Fruit fly (Drosophila melanogaster) whole organism, prepupa: Measurements from ENCODE around the gene CG42556.

ENCODE experiments used
- Blimp-1 ChIP-seq: fragments of 200-800 bp; sonication (Bioruptor generic); optimal IDR thresholded peaks from 3 replicates; lab custom pipeline; 2017; ENCODE audit warnings: missing biosample characterization, missing genetic modification characterization, mild to moderate bottlenecking, moderate library complexity, missing genetic modification reagents
- CG10669 ChIP-seq: fragments of 200-800 bp; sonication (Bioruptor generic); optimal IDR thresholded peaks from 3 replicates; lab custom pipeline; 2018; ENCODE audit warnings: missing biosample characterization, mild to moderate bottlenecking, missing genetic modification characterization, moderate library complexity
- CG11762 ChIP-seq: fragments of 200-800 bp; sonication (Bioruptor generic); optimal IDR thresholded peaks from 3 replicates; lab custom pipeline; 2016; ENCODE audit warnings: missing biosample characterization, missing genetic modification characterization; ENCODE audit not compliant: insufficient read depth
- CG15336 ChIP-seq: fragments of 200-800 bp; sonication (Bioruptor generic); IDR thresholded peaks from 2 replicates; pipeline ENCODE4 v1.3.6; 2022; ENCODE audit warnings: missing biosample characterization, missing genetic modification characterization
- CG3032 ChIP-seq: fragments of 200-800 bp; optimal IDR thresholded peaks from 2 replicates; lab custom pipeline; 2019; ENCODE audit warnings: missing biosample characterization, mild to moderate bottlenecking, missing genetic modification characterization, moderate library complexity
- CG32006 ChIP-seq: fragments of 200-800 bp; sonication (Bioruptor generic); optimal IDR thresholded peaks from 3 replicates; lab custom pipeline; 2017; ENCODE audit warnings: missing biosample characterization, mild to moderate bottlenecking, missing genetic modification characterization
- CG34406 ChIP-seq: fragments of 200-800 bp; sonication (Bioruptor generic); optimal IDR thresholded peaks from 3 replicates; lab custom pipeline; 2016; ENCODE audit warnings: missing biosample characterization, missing genetic modification characterization
- CG4318 ChIP-seq: fragments of 200-800 bp; sonication (Bioruptor generic); optimal IDR thresholded peaks from 3 replicates; lab custom pipeline; 2017; ENCODE audit warnings: missing biosample characterization, mild to moderate bottlenecking, missing genetic modification characterization
- CG6276 ChIP-seq: fragments of 200-800 bp; sonication (Bioruptor generic); optimal IDR thresholded peaks from 2 replicates; lab custom pipeline; 2017; ENCODE audit warnings: missing biosample characterization, mild to moderate bottlenecking, missing genetic modification characterization
- CG6808 ChIP-seq: fragments of 200-800 bp; sonication (Bioruptor generic); optimal IDR thresholded peaks from 3 replicates; lab custom pipeline; 2017; ENCODE audit warnings: missing biosample characterization, missing genetic modification characterization, mild to moderate bottlenecking, moderate library complexity, missing genetic modification reagents
- CG7368 ChIP-seq: fragments of 200-800 bp; sonication (Bioruptor generic); optimal IDR thresholded peaks from 3 replicates; lab custom pipeline; 2016; ENCODE audit warnings: missing biosample characterization, missing genetic modification characterization
- CG8119 ChIP-seq: fragments of 200-800 bp; sonication (Bioruptor generic); IDR thresholded peaks from 3 replicates; pipeline ENCODE4 v1.3.6; 2022; ENCODE audit warnings: missing biosample characterization, missing genetic modification characterization
- CG8319 ChIP-seq: fragments of 200-800 bp; sonication (Bioruptor generic); optimal IDR thresholded peaks from 3 replicates; lab custom pipeline; 2016; ENCODE audit warnings: missing biosample characterization, missing genetic modification characterization
- CG9139 ChIP-seq: fragments of 200-800 bp; sonication (Bioruptor generic); optimal IDR thresholded peaks from 3 replicates; lab custom pipeline; 2017; ENCODE audit warnings: missing biosample characterization, mild to moderate bottlenecking, missing genetic modification characterization
- Eip75B ChIP-seq: fragments of 200-800 bp; sonication (Bioruptor generic); optimal IDR thresholded peaks from 3 replicates; lab custom pipeline; 2016; ENCODE audit warnings: missing biosample characterization, missing genetic modification characterization
- Eip78C ChIP-seq: fragments of 200-800 bp; sonication (Bioruptor generic); peaks from one replicate; lab custom pipeline; 2016; ENCODE audit warnings: missing biosample characterization, missing genetic modification characterization
- Ets96B ChIP-seq: fragments of 200-800 bp; optimal IDR thresholded peaks from 2 replicates; lab custom pipeline; 2019; ENCODE audit warnings: missing biosample characterization, mild to moderate bottlenecking, missing genetic modification characterization, moderate library complexity
- Gug ChIP-seq: fragments of 200-800 bp; sonication (Bioruptor generic); IDR thresholded peaks from 2 replicates; pipeline ENCODE4 v1.3.6; 2022; ENCODE audit warnings: missing biosample characterization, missing genetic modification characterization
- Hr39 ChIP-seq: fragments of 200-800 bp; sonication (Bioruptor generic); optimal IDR thresholded peaks from 2 replicates; lab custom pipeline; 2016; ENCODE audit warnings: missing biosample characterization, missing genetic modification characterization
- Lpt ChIP-seq: fragments of 200-800 bp; sonication (Bioruptor generic); optimal IDR thresholded peaks from 3 replicates; lab custom pipeline; 2016; ENCODE audit warnings: missing biosample characterization, missing genetic modification characterization
- Smox ChIP-seq: fragments of 200-800 bp; sonication (Bioruptor generic); optimal IDR thresholded peaks from 3 replicates; lab custom pipeline; 2016; ENCODE audit warnings: missing biosample characterization, missing genetic modification characterization
- Sox15 ChIP-seq: fragments of 200-800 bp; sonication (Bioruptor generic); optimal IDR thresholded peaks from 3 replicates; lab custom pipeline; 2016; ENCODE audit warnings: missing biosample characterization, missing genetic modification characterization
- achi ChIP-seq: fragments of 200-800 bp; sonication (Bioruptor generic); optimal IDR thresholded peaks from 3 replicates; lab custom pipeline; 2016; ENCODE audit warnings: missing biosample characterization, missing genetic modification characterization
- acj6 ChIP-seq: fragments of 200-800 bp; sonication (Bioruptor generic); optimal IDR thresholded peaks from 3 replicates; lab custom pipeline; 2016; ENCODE audit warnings: missing biosample characterization, missing genetic modification characterization
- eg ChIP-seq: fragments of 200-800 bp; sonication (Bioruptor generic); IDR thresholded peaks from 3 replicates; pipeline ENCODE4 v1.3.6; 2022; ENCODE audit warnings: missing biosample characterization, missing genetic modification characterization
- fd59A ChIP-seq: fragments of 200-800 bp; sonication (Bioruptor generic); optimal IDR thresholded peaks from 2 replicates; lab custom pipeline; 2017; ENCODE audit warnings: missing biosample characterization, mild to moderate bottlenecking, missing genetic modification characterization, missing genetic modification reagents
- fd85E ChIP-seq: fragments of 200-800 bp; sonication (Bioruptor generic); optimal IDR thresholded peaks from 3 replicates; lab custom pipeline; 2016; ENCODE audit warnings: missing biosample characterization, missing genetic modification characterization
- fkh ChIP-seq: fragments of 200-800 bp; sonication (Bioruptor generic); optimal IDR thresholded peaks from 3 replicates; lab custom pipeline; 2017; ENCODE audit warnings: missing biosample characterization, mild to moderate bottlenecking, missing genetic modification characterization, moderate library complexity
- lz ChIP-seq: fragments of 200-800 bp; sonication (Bioruptor generic); optimal IDR thresholded peaks from 3 replicates; lab custom pipeline; 2016; ENCODE audit warnings: missing biosample characterization, missing genetic modification characterization
- pdm3 ChIP-seq: fragments of 200-800 bp; sonication (Bioruptor generic); optimal IDR thresholded peaks from 3 replicates; lab custom pipeline; 2016; ENCODE audit warnings: missing biosample characterization, missing genetic modification characterization
- ss ChIP-seq, 2 experiments: fragments of 200-800 bp; sonication (Bioruptor generic); optimal IDR thresholded peaks; 2 replicates in 1 of 2; 3 replicates in 1 of 2; lab custom pipeline; 2017 to 2018; ENCODE audit warnings: mild to moderate bottlenecking in 2 of 2, missing biosample characterization in 2 of 2, missing genetic modification characterization in 2 of 2, moderate library complexity in 1 of 2
- vri ChIP-seq: fragments of 200-800 bp; sonication (Bioruptor generic); optimal IDR thresholded peaks from 3 replicates; lab custom pipeline; 2016; ENCODE audit warnings: missing biosample characterization, mild to moderate bottlenecking, missing genetic modification characterization

The CG42556 gene

dm6 chr2L:16857131-16857530, 32.6 kb upstream of the CG42556 start:
- TF ChIP-seq Eip75B (GFP tag; lab: Kevin White, UChicago): no peak
- no peak for TF ChIP-seq Hr39 (GFP tag; lab: Kevin White, UChicago)
- no peak for TF ChIP-seq eg (GFP tag; lab: Robert Waterston, UW)
- TF ChIP-seq Sox15 (GFP tag; lab: Kevin White, UChicago): no peak
- no peak for TF ChIP-seq CG3032
- TF ChIP-seq CG9139 (GFP tag; lab: Kevin White, UChicago): no peak

DNA sequence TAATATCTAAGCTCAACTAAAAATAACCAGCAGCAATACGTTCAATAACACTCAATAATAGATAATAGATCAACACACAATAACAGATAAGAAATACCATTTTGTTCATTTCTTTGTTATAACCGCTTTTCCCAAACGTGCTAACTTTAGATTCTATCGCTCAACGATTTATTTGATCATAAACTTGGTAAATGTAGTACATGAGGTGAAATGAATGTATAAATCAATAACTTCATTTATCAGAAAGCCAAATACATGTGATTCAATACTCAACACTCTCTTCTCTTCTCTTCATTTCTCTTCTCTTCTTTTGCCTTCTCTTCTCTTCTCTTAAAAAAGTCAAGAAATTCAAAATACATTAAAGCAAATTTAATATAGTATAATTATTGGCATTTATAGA, 32.0 kb upstream of the CG42556 start:
- TF ChIP-seq fkh (peak; percentile 40), achi (GFP tag; lab: Kevin White, UChicago) (no peak), Eip78C (GFP tag; lab: Kevin White, UChicago) (peak; percentile 22)

dm6 chr2L:16858466-16859007, 31.2 kb upstream of the CG42556 start, which contains the start of gene CG31809:
CG31809 (minus strand) TSS chr2L:16858714.
- TF ChIP-seq fkh: peak; percentile 63
- TF ChIP-seq Eip78C (GFP tag; lab: Kevin White, UChicago): peak; percentile 30
- no peak for TF ChIP-seq Blimp-1 (GFP tag; lab: Kevin White, UChicago)
- TF ChIP-seq CG15336: peak; percentile 38; the same call in 1 of the 2 replicates
- TF ChIP-seq achi (GFP tag; lab: Kevin White, UChicago): no peak

DNA sequence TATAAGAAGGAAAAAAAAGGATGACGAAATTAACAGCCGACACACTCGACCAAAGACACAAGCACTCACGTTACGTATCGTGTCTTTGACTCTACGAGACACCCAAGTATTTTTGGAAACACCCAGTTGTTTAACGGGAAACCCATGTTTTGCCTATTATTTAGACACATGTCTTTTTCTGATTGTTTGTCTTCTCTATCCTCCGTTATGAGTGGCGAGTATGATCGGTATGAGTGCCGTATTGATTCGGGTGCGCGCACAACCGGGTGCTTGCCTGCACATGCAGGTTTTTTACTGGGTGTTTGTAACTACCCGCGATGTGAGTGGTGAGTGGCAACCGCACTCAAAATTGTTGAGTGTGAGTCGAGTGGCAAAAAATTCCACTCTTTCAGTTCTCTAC, 30.6 kb upstream of the CG42556 start:
- TF ChIP-seq Eip78C (GFP tag; lab: Kevin White, UChicago): no peak
- no peak for TF ChIP-seq Eip75B (GFP tag; lab: Kevin White, UChicago)
- no peak for TF ChIP-seq CG11762
- TF ChIP-seq CG34406 (GFP tag; lab: Kevin White, UChicago): no peak
- no peak for TF ChIP-seq fd85E
- TF ChIP-seq Gug (GFP tag; lab: Robert Waterston, UW): no peak
- TF ChIP-seq fd59A (GFP tag; lab: Kevin White, UChicago): no peak
- TF ChIP-seq CG8319 (GFP tag; lab: Kevin White, UChicago): no peak
- no peak for TF ChIP-seq ss (GFP tag; optimal IDR thresholded peaks at IDR 0.05; lab: Kevin White, UChicago)
- TF ChIP-seq pdm3: no peak
- TF ChIP-seq CG7368 (GFP tag; lab: Kevin White, UChicago): no peak
- no peak for TF ChIP-seq eg (GFP tag; lab: Robert Waterston, UW)

DNA sequence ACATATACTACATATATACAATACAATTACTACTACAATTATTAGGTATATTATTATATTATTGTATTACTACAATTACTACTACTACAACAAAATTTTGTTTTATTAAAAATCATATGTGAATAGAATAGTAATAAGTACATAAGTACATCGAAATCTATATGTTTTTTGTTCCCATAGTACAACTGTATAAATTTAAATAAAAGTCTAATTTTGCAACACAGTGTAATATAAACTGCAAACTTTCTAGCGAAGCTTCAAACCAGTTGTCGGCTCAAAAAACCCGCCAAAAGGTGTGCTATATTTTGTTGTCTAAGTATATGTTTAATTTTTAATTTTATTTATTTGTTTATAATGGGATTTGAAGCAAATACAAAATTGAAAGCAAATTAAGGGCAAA, 30.1 kb upstream of the CG42556 start:
- no peak for TF ChIP-seq Smox (GFP tag; lab: Kevin White, UChicago)
- peak; percentile 9 for TF ChIP-seq Eip78C (GFP tag; lab: Kevin White, UChicago)
- no peak for TF ChIP-seq Lpt (GFP tag; lab: Kevin White, UChicago)
- TF ChIP-seq CG4318 (GFP tag; lab: Kevin White, UChicago): no peak
- no peak for TF ChIP-seq eg (GFP tag; lab: Robert Waterston, UW)
- TF ChIP-seq CG6808 (GFP tag; lab: Kevin White, UChicago): no peak

dm6 chr2L:16861126-16861525, 28.6 kb upstream of the CG42556 start, which contains the start of gene CG6012:
CG6012 (minus strand) TSS chr2L:16861489.
- TF ChIP-seq vri (GFP tag; lab: Kevin White, UChicago): peak; percentile 11
- no peak for TF ChIP-seq CG4318 (GFP tag; lab: Kevin White, UChicago)

DNA sequence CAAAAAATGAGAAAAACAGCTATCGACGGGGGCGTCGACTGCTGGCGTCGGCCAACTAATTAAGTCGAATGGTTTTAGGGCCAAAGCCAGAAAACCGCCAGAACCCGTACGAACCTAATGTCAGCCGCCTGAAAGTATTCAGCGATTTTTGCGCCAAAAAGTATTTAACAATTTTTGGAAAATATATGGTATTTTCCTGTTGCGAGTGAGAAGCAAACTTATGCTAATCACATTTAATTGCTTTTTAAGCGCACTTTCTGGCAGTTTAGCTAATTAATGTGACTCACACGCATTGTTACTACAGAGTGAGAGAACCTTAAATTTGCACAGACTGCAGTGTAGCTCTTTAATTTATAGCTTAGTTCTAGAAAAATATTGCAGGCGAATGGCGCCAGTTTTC, 27.2 kb upstream of the CG42556 start:
- TF ChIP-seq lz (GFP tag; lab: Kevin White, UChicago) (no peak), CG10669 (GFP tag; lab: Kevin White, UChicago) (no peak), CG32006 (GFP tag; lab: Kevin White, UChicago) (no peak), Ets96B (tag; lab: Kevin White, UChicago) (no peak), acj6 (GFP tag; lab: Kevin White, UChicago) (no peak), CG6276 (GFP tag; lab: Kevin White, UChicago) (no peak), CG3032 (no peak), Hr39 (GFP tag; lab: Kevin White, UChicago) (no peak), CG8119 (GFP tag; lab: Robert Waterston, UW) (no peak)
